Fruit fly (Drosophila melanogaster) whole organism, pupa: Measurements from ENCODE around the gene Rox8.

Source experiments
- CG12605 ChIP-seq: fragments of 200-800 bp; sonication (Bioruptor generic); IDR thresholded peaks from 2 replicates; pipeline ENCODE4 v1.3.6; 2022; ENCODE audit warnings: missing biosample characterization, missing genetic modification characterization
- CG17806 ChIP-seq: fragments of 200-800 bp; sonication (Bioruptor generic); optimal IDR thresholded peaks from 2 replicates; lab custom pipeline; 2018; ENCODE audit warnings: missing biosample characterization, mild to moderate bottlenecking, missing genetic modification characterization, moderate library complexity
- CG34367 ChIP-seq: fragments of 200-800 bp; sonication (Bioruptor generic); optimal IDR thresholded peaks from 2 replicates; lab custom pipeline; 2018; ENCODE audit warnings: missing biosample characterization, mild to moderate bottlenecking, missing genetic modification characterization
- CG8159 ChIP-seq: fragments of 200-800 bp; sonication (Bioruptor generic); optimal IDR thresholded peaks from 3 replicates; lab custom pipeline; 2018; ENCODE audit warnings: missing biosample characterization, mild to moderate bottlenecking, missing genetic modification characterization, moderate library complexity
- D1 ChIP-seq: fragments of 200-800 bp; sonication (Bioruptor generic); optimal IDR thresholded peaks from 2 replicates; lab custom pipeline; 2018; ENCODE audit warnings: missing biosample characterization, mild to moderate bottlenecking, missing genetic modification characterization, moderate library complexity
- Ets98B ChIP-seq: fragments of 200-800 bp; sonication (Bioruptor generic); IDR thresholded peaks from 2 replicates; pipeline ENCODE4 v1.3.6; 2022; ENCODE audit warnings: missing biosample characterization, missing genetic modification characterization
- Pif1A ChIP-seq: fragments of 200-800 bp; sonication (Bioruptor generic); optimal IDR thresholded peaks from 3 replicates; lab custom pipeline; 2016; ENCODE audit warnings: missing biosample characterization, missing genetic modification characterization
- Snoo ChIP-seq: fragments of 200-800 bp; sonication (Bioruptor generic); optimal IDR thresholded peaks from 3 replicates; lab custom pipeline; 2017; ENCODE audit warnings: missing biosample characterization, mild to moderate bottlenecking, missing genetic modification characterization, inconsistent platforms
- fd96Ca ChIP-seq: fragments of 200-800 bp; sonication (Bioruptor generic); IDR thresholded peaks from 3 replicates; pipeline ENCODE4 v1.3.6; 2022; ENCODE audit warnings: missing biosample characterization, missing genetic modification characterization
- gl ChIP-seq: fragments of 200-800 bp; sonication (Bioruptor generic); optimal IDR thresholded peaks from 2 replicates; lab custom pipeline; 2018; ENCODE audit warnings: missing biosample characterization, mild to moderate bottlenecking, missing genetic modification characterization
- rn ChIP-seq: fragments of 200-800 bp; sonication (Bioruptor generic); IDR thresholded peaks from 2 replicates; pipeline ENCODE4 v1.3.6; 2022; ENCODE audit warnings: missing biosample characterization, missing genetic modification characterization

dm6 chr3R:24047998-24048511 is at the start of gene Rox8:
- peak; percentile 1 for TF ChIP-seq CG34367 (tag; lab: Kevin White, UChicago)
- peak; percentile 59 for TF ChIP-seq CG8159 (tag; lab: Kevin White, UChicago)
- peak; percentile 8; the same call in 1 of the 2 replicates for TF ChIP-seq Ets98B
- no peak for TF ChIP-seq CG17806 (tag; lab: Kevin White, UChicago)
- no peak for TF ChIP-seq D1 (tag; lab: Kevin White, UChicago)
- TF ChIP-seq rn (GFP tag; lab: Robert Waterston, UW) = no peak
- TF ChIP-seq fd96Ca (GFP tag; lab: Robert Waterston, UW) = 0 out of 3 replicates have a peak, but pooled peaks have one; percentile 42
- TF ChIP-seq Pif1A (GFP tag; lab: Kevin White, UChicago) = peak; percentile 51
- TF ChIP-seq gl (tag; lab: Kevin White, UChicago) = no peak
- peak; percentile 13 for TF ChIP-seq Snoo
- no peak for TF ChIP-seq CG12605
